Worm (Caenorhabditis elegans): ENCODE measurements around the gene elpc-2.
A peak's percentile ranks its signal among the peaks of the same experiment; 100 is the strongest.

DNA sequence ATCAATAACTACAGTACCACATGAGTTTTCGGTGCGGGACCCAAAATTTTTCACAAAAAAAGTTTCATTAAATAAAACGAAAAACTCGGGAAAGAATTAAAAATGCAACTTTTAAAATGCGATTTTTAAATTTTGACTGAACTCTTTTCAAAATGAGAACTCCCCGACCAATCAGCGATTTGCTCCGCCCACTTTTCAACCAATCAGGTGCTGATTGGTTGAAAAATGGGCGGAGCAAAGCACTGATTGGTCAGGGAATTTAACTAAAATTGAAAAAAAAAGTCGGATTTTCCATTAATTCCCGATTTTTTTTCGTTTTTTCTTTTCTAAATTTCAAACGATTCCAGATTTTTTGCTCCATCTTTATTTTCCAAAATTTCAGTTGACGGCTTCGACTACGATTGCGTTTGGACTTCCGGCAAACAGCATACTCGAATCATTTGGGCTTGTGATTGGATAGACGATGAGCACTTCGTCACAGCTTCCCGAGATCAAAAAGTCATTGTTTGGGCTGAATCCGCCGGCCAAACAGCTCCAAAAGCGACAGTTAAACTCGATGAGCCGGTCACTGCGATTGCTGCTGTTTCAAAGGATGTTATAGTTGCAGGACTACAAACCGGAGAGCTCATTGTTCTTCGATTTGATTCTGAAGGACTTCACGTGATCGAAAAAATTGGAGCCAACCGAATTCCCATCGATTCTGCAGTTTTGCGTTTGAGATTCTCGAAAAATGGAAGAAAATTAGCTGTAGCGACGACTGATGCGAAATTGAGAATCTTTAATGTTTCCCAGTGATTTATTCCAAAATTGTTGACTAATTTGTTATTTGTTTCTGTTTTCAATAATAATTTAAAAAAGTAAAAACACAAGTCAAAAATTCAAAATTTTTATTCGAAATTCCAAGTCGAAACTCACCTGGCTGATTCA lies 12.2 kb downstream of the elpc-2 start:
- TF ChIP-seq vab-15 (tag; optimal IDR thresholded peaks at IDR 0.05) (no peak), ztf-11 (tag; optimal IDR thresholded peaks at IDR 0.05) (no peak), mdl-1 (tag; optimal IDR thresholded peaks at IDR 0.05) (no peak), pax-3 (tag; optimal IDR thresholded peaks at IDR 0.05) (no peak), nhr-76 (tag; optimal IDR thresholded peaks at IDR 0.05) (no peak), nhr-28 (tag; optimal IDR thresholded peaks at IDR 0.05) (no peak), elt-2 (tag; optimal IDR thresholded peaks at IDR 0.05) (no peak), zag-1 (tag; optimal IDR thresholded peaks at IDR 0.05) (no peak), aly-2 (tag; optimal IDR thresholded peaks at IDR 0.05) (no peak), ama-1 (optimal IDR thresholded peaks at IDR 0.05) (no peak), C04F5.9 (tag; optimal IDR thresholded peaks at IDR 0.05) (peak; percentile 9), ceh-82 (tag; optimal IDR thresholded peaks at IDR 0.05) (no peak)

Data from whole organism, L1 larva.